Worm (Caenorhabditis elegans) whole organism, midembryonic: ENCODE results near the gene R02D5.9.

Source experiments
- T22C8.4 ChIP-seq: fragments of 200-800 bp; sonication (Bioruptor generic); IDR thresholded peaks from 2 replicates; pipeline ENCODE4 v1.3.6; 2022; ENCODE audit warnings: missing genetic modification characterization, missing compliant biosample characterization
- cog-1 ChIP-seq: sonication (generic microtip); optimal IDR thresholded peaks from 2 replicates; lab custom pipeline; 2016; ENCODE audit warnings: missing genetic modification characterization, missing compliant biosample characterization
- flt-1 ChIP-seq: fragments of 200-800 bp; sonication (Bioruptor generic); IDR thresholded peaks from 2 replicates; pipeline ENCODE4 v1.3.6; 2022; ENCODE audit warnings: missing genetic modification characterization, missing compliant biosample characterization
- klf-2 ChIP-seq: fragments of 200-800 bp; sonication (Bioruptor generic); conservative IDR thresholded peaks from 2 replicates; pipeline ENCODE4 v1.3.6; 2022; ENCODE audit warnings: missing genetic modification reagents, missing genetic modification characterization, missing compliant biosample characterization
- med-1 ChIP-seq: sonication (generic microtip); optimal IDR thresholded peaks from 2 replicates; lab custom pipeline; 2017; ENCODE audit warnings: missing genetic modification characterization, mild to moderate bottlenecking, missing compliant biosample characterization, antibody characterized with exemption, missing genetic modification reagents; ENCODE audit not compliant: insufficient read depth
- ref-1 ChIP-seq: fragments of 200-800 bp; sonication (Bioruptor generic); conservative IDR thresholded peaks from 2 replicates; pipeline ENCODE4 v1.3.6; 2022; ENCODE audit warnings: missing genetic modification reagents, missing genetic modification characterization, missing compliant biosample characterization
- tab-1 ChIP-seq: fragments of 200-800 bp; sonication (Bioruptor generic); IDR thresholded peaks from 2 replicates; pipeline ENCODE4 v1.3.6; 2022; ENCODE audit warnings: missing genetic modification characterization, missing compliant biosample characterization
- ztf-23 ChIP-seq: fragments of 200-800 bp; sonication (Bioruptor generic); IDR thresholded peaks from 2 replicates; pipeline ENCODE4 v1.3.6; 2022; ENCODE audit warnings: missing genetic modification reagents, missing genetic modification characterization, missing compliant biosample characterization
- ztf-29 ChIP-seq: fragments of 200-800 bp; sonication (Bioruptor generic); IDR thresholded peaks from 2 replicates; pipeline ENCODE4 v1.3.6; 2022; ENCODE audit warnings: missing genetic modification reagents, missing genetic modification characterization, missing compliant biosample characterization

The R02D5.9 gene

DNA sequence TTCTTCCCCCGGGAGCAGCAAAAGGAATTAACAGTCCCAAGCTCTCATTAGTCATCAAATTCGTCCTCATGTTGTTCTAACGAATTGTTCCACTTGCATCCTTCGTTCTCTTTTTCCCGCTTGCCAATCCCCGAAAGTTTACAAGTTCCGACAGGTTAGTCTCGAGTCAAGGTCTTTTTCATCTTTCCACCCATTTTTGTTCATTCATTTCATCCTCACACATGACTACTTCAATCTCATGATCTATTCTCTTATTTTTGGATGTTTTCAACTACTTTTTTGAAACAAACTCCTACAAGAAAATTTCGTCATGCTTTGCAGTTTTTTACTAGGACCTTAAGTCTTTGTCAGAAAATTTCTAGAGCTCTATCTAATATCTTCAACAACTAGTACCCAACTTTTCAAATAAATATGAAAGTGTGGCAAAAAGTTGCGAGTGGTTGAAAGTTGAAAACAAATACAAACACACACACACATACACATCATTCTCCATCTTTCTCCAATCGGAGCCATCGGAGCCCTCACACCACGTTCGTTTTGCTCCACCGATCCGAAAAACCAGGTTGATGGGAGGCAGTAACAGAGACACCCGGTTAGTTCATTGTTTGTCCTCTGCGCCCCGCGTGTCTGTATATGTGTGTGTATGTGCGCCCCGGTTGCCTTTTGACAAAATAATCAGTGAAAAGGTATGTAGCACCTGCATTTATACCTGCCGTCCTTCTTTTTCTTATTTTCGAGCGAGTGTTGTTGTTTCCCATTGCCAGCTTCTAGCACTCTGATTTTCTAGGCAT lies 11.7 kb downstream of the R02D5.9 start:
- TF ChIP-seq klf-2 (no peak), T22C8.4 (GFP tag; lab: Robert Waterston, UW) (no peak), ztf-23 (GFP tag; lab: Robert Waterston, UW) (no peak), med-1 (GFP tag; lab: Kevin White, UChicago) (no peak), flt-1 (no peak), ztf-29 (GFP tag; lab: Robert Waterston, UW) (no peak), cog-1 (tag; lab: Kevin White, UChicago) (no peak), tab-1 (GFP tag; lab: Robert Waterston, UW) (no peak)

DNA sequence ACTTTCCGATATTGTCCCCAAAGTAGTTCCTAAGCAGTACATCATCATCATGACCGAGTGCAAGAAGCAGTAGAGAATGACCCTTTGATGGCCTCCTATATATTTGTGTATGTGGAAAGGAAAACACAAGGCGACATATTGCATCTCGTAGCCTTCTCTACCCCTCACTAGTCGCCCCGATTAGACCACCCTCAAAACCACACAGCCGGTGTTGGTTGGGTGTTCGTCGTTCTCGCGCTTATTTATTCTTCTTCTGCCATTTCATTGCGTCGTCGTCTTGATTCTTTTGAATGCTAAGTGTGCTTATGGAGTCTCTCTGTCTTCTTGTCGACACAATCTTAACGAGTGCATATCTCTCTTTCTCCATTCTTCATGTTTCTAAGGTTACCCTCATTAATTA lies 12.7 kb downstream of the R02D5.9 start:
- TF ChIP-seq ref-1 (GFP tag; lab: Robert Waterston, UW) (no peak), tab-1 (GFP tag; lab: Robert Waterston, UW) (no peak), ztf-29 (GFP tag; lab: Robert Waterston, UW) (no peak), T22C8.4 (GFP tag; lab: Robert Waterston, UW) (no peak), klf-2 (no peak), cog-1 (tag; lab: Kevin White, UChicago) (peak; percentile 34), flt-1 (peak; percentile 61; the same call in 1 of the 2 replicates), ztf-23 (GFP tag; lab: Robert Waterston, UW) (no peak), med-1 (GFP tag; lab: Kevin White, UChicago) (no peak)

DNA sequence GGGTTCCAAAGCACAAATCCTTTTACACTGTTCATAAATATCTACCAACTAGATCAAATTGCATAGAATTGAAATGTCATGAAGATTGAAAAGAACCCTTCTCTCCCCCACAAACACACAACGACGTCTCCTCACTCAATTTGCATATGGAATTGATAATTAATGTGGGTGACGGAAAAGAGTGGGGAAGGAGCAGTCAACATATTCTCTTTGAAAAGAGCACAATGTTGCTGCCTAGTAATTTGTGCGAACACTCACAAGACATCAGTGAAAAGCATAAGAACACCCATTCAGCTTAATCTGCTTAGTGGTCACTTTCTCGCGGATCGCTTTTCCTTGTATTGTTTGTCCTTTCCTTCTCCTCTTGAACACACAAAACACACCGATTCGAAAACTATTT lies 14.5 kb downstream of the R02D5.9 start:
- TF ChIP-seq T22C8.4 (GFP tag; lab: Robert Waterston, UW) (no peak), klf-2 (no peak), ztf-23 (GFP tag; lab: Robert Waterston, UW) (no peak), tab-1 (GFP tag; lab: Robert Waterston, UW) (no peak), cog-1 (tag; lab: Kevin White, UChicago) (no peak), ztf-29 (GFP tag; lab: Robert Waterston, UW) (no peak), flt-1 (no peak), med-1 (GFP tag; lab: Kevin White, UChicago) (no peak), ref-1 (GFP tag; lab: Robert Waterston, UW) (no peak)

ce11 chrV:14495493-14495892 lies 15.4 kb downstream of the R02D5.9 start:
- no peak for TF ChIP-seq ztf-23 (GFP tag; lab: Robert Waterston, UW)
- TF ChIP-seq T22C8.4 (GFP tag; lab: Robert Waterston, UW), result no peak
- TF ChIP-seq ztf-29 (GFP tag; lab: Robert Waterston, UW), result no peak
- no peak for TF ChIP-seq flt-1
- TF ChIP-seq med-1 (GFP tag; lab: Kevin White, UChicago), result no peak
- TF ChIP-seq klf-2, result no peak
- no peak for TF ChIP-seq ref-1 (GFP tag; lab: Robert Waterston, UW)
- TF ChIP-seq cog-1 (tag; lab: Kevin White, UChicago), result no peak
- TF ChIP-seq tab-1 (GFP tag; lab: Robert Waterston, UW), result no peak

DNA sequence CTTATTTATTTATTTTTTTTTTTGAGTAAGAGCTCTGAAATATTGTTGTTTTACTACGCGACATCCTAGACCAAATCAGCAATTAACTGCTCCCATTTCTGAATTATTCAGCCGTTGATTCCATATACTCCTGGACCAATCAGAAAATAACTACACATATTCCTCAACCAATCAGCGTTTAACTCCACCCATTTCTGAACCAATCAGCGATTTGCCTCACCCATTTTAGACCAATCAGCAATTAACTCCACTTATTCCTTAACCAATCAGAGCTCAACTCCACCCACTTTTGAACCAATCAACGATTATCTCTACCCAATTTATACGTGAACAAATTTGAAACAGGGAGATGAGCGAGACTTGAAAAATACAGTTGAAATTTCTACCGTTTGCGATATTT lies 17.3 kb downstream of the R02D5.9 start:
- TF ChIP-seq T22C8.4 (GFP tag; lab: Robert Waterston, UW) (no peak), cog-1 (tag; lab: Kevin White, UChicago) (no peak), klf-2 (no peak), med-1 (GFP tag; lab: Kevin White, UChicago) (no peak), tab-1 (GFP tag; lab: Robert Waterston, UW) (no peak), flt-1 (no peak), ref-1 (GFP tag; lab: Robert Waterston, UW) (no peak), ztf-23 (GFP tag; lab: Robert Waterston, UW) (no peak), ztf-29 (GFP tag; lab: Robert Waterston, UW) (no peak)

DNA sequence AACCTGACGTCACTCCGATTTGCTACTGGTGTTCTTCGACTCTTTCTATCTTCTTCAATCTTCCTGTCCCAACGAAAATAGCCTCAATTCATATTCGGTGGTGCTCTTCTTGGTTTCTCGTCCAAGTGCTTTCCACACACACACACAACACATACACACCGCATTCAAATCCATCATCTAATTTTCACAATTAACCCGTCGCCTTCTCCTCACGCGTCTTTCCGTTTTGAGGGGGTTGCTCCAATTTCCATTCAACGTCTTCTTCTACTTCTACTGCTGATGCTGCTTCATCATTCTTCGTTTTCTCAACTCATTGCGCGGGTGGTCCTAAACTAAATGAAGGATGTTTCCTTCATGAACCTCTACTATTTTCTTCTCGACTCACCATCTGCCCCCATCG lies 19.8 kb downstream of the R02D5.9 start:
- TF ChIP-seq ztf-23 (GFP tag; lab: Robert Waterston, UW) (no peak), T22C8.4 (GFP tag; lab: Robert Waterston, UW) (no peak), ref-1 (GFP tag; lab: Robert Waterston, UW) (no peak), klf-2 (no peak), flt-1 (no peak), tab-1 (GFP tag; lab: Robert Waterston, UW) (no peak), cog-1 (tag; lab: Kevin White, UChicago) (no peak), med-1 (GFP tag; lab: Kevin White, UChicago) (no peak), ztf-29 (GFP tag; lab: Robert Waterston, UW) (no peak)

- TF ChIP-seq T22C8.4 (GFP tag; lab: Robert Waterston, UW) (no peak), ztf-29 (GFP tag; lab: Robert Waterston, UW) (no peak), klf-2 (no peak), flt-1 (no peak), cog-1 (tag; lab: Kevin White, UChicago) (no peak), ztf-23 (GFP tag; lab: Robert Waterston, UW) (no peak), ref-1 (GFP tag; lab: Robert Waterston, UW) (no peak), tab-1 (GFP tag; lab: Robert Waterston, UW) (no peak), med-1 (GFP tag; lab: Kevin White, UChicago) (no peak)
Measured at ce11 chrV:14484582-14484981, 26.3 kb downstream of the R02D5.9 start, which contains the start of gene R02D5.4. R02D5.4 (minus strand) TSS chrV:14484682.

- TF ChIP-seq flt-1 (no peak), tab-1 (GFP tag; lab: Robert Waterston, UW) (no peak), ref-1 (GFP tag; lab: Robert Waterston, UW) (no peak), klf-2 (no peak)
Measured at ce11 chrV:14482728-14483210, 28.2 kb downstream of the R02D5.9 start, which contains the start of gene R02D5.3. R02D5.3 (plus strand) TSS chrV:14483160.

DNA sequence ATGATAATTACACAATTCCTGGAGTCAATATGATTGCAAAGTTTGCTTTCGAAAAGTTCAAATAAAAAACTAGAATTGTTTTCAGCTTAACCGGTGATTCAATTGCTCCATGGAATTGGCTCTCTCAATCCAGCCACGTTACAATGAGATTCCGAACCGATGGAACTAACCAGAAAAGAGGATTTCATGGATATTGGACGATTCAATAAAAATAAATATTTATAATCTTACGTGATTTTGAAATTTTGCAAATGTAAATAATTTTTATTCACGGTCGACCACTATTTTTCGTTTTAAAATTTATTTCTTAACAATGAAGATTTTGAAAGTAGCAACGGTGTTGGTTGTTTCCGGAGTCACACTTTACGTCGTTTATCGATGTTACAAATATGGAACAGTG lies 28.9 kb downstream of the R02D5.9 start, which contains the start of gene R02D5.10:
TSS of gene R02D5.10 (plus strand) at position 301 of the 400 bp plus-strand sequence.
- TF ChIP-seq ztf-23 (GFP tag; lab: Robert Waterston, UW) (no peak), tab-1 (GFP tag; lab: Robert Waterston, UW) (no peak), cog-1 (tag; lab: Kevin White, UChicago) (no peak), T22C8.4 (GFP tag; lab: Robert Waterston, UW) (no peak), med-1 (GFP tag; lab: Kevin White, UChicago) (no peak), flt-1 (no peak), ref-1 (GFP tag; lab: Robert Waterston, UW) (no peak), klf-2 (no peak), ztf-29 (GFP tag; lab: Robert Waterston, UW) (no peak)
